Fruit fly (Drosophila melanogaster): ENCODE measurements around the gene Dab.

DNA sequence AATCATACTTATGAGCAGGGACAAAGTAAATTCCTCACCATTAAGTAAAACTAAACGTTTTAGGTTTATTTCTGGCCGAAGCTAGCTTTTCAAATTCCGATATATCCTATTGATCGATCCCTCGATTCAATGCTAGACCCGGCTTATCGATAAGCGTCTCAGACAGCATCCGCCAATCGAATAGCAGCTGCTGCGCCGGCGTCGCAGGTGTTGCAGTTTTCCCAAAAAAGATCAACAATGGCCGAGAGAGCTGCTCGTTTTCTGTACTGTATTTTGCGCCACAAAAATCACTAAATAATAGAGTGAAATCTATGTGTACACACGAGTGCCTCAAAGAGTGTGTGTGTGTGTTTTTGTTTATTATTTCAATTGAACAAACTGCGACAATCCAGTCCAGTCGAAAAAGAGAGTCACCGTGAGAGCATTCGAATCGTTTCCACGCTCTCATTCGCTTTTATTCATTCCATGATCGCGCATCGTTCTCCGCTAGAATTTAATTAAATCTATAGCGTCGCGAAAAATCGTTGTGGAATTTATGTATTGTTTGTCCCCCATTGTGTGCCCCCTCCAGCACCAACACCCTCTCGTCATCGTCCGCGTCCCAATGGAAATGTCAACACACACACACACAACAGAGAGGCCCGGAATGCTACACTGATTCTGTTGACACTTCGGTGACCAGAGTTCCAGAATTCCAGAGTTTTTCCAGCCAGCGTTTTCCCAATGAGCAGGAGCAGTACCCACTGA is 1.7 kb downstream of the Dab start:
- no peak for TF ChIP-seq fd59A (GFP tag; optimal IDR thresholded peaks at IDR 0.05)
- TF ChIP-seq Sox14 (GFP tag; optimal IDR thresholded peaks at IDR 0.05) = no peak
- TF ChIP-seq CG3919 (GFP tag; optimal IDR thresholded peaks at IDR 0.05) = no peak
- TF ChIP-seq OdsH (GFP tag; optimal IDR thresholded peaks at IDR 0.05) = no peak
- no peak for TF ChIP-seq CG6854 (GFP tag; optimal IDR thresholded peaks at IDR 0.05)
- no peak for TF ChIP-seq CG1621 (tag; optimal IDR thresholded peaks at IDR 0.05)
- TF ChIP-seq fd85E (GFP tag; optimal IDR thresholded peaks at IDR 0.05) = no peak
- no peak for TF ChIP-seq Blimp-1 (GFP tag; optimal IDR thresholded peaks at IDR 0.05)
- no peak for TF ChIP-seq Hr39 (GFP tag; optimal IDR thresholded peaks at IDR 0.05)
- no peak for TF ChIP-seq CG15336 (GFP tag; IDR thresholded peaks at IDR 0.05)
- TF ChIP-seq achi (GFP tag; optimal IDR thresholded peaks at IDR 0.05) = no peak
- TF ChIP-seq spab (GFP tag; optimal IDR thresholded peaks at IDR 0.05) = no peak
